Fruit fly (Drosophila melanogaster) whole organism, adult: Measurements from ENCODE around the gene CG33687.
A peak's percentile ranks its signal among the peaks of the same experiment; 100 is the strongest.

ENCODE experiments used
- CG11617 ChIP-seq: fragments of 200-800 bp; sonication (Bioruptor generic); optimal IDR thresholded peaks from 2 replicates; lab custom pipeline; 2017; ENCODE audit warnings: mild to moderate bottlenecking, missing biosample characterization, missing genetic modification reagents, missing genetic modification characterization
- CG12768 ChIP-seq: fragments of 200-800 bp; sonication (Bioruptor generic); optimal IDR thresholded peaks from 2 replicates; lab custom pipeline; 2017; ENCODE audit warnings: missing biosample characterization, missing genetic modification characterization, mild to moderate bottlenecking, moderate library complexity, missing genetic modification reagents
- CG14711 ChIP-seq: fragments of 200-800 bp; sonication (Bioruptor generic); optimal IDR thresholded peaks from 2 replicates; lab custom pipeline; 2018; ENCODE audit warnings: missing biosample characterization, mild to moderate bottlenecking, missing genetic modification characterization, moderate library complexity
- CG1620 ChIP-seq: fragments of 200-800 bp; sonication (Bioruptor generic); optimal IDR thresholded peaks from 2 replicates; lab custom pipeline; 2016; ENCODE audit warnings: missing biosample characterization, missing genetic modification characterization
- CG33017 ChIP-seq: fragments of 200-800 bp; sonication (Bioruptor generic); optimal IDR thresholded peaks from 2 replicates; lab custom pipeline; 2018; ENCODE audit warnings: missing biosample characterization, mild to moderate bottlenecking, missing genetic modification characterization, moderate library complexity
- CG5204 ChIP-seq: fragments of 200-800 bp; sonication (Bioruptor generic); optimal IDR thresholded peaks from 2 replicates; lab custom pipeline; 2016; ENCODE audit warnings: missing biosample characterization, missing genetic modification characterization
- CG7045 ChIP-seq: fragments of 200-800 bp; sonication (Bioruptor generic); optimal IDR thresholded peaks from 2 replicates; lab custom pipeline; 2017; ENCODE audit warnings: missing biosample characterization, mild to moderate bottlenecking, missing genetic modification characterization
- CG7101 ChIP-seq: fragments of 200-800 bp; sonication (Bioruptor generic); optimal IDR thresholded peaks from 2 replicates; lab custom pipeline; 2018; ENCODE audit warnings: missing biosample characterization, mild to moderate bottlenecking, missing genetic modification characterization, moderate library complexity
- Clk ChIP-seq: fragments of 200-800 bp; sonication (Bioruptor generic); optimal IDR thresholded peaks from 2 replicates; lab custom pipeline; 2017; ENCODE audit warnings: missing biosample characterization, missing genetic modification characterization
- Crg-1 ChIP-seq: fragments of 200-800 bp; sonication (Bioruptor generic); optimal IDR thresholded peaks from 2 replicates; lab custom pipeline; 2016; ENCODE audit warnings: missing biosample characterization, missing genetic modification characterization
- Hr96 ChIP-seq: fragments of 200-800 bp; sonication (Bioruptor generic); optimal IDR thresholded peaks from 2 replicates; lab custom pipeline; 2016; ENCODE audit warnings: missing biosample characterization, missing genetic modification characterization
- Mnt ChIP-seq: fragments of 200-800 bp; sonication (Bioruptor generic); optimal IDR thresholded peaks from 2 replicates; lab custom pipeline; 2016; ENCODE audit warnings: missing biosample characterization, mild to moderate bottlenecking, missing genetic modification characterization
- bab1 ChIP-seq: fragments of 200-800 bp; sonication (Bioruptor generic); optimal IDR thresholded peaks from 3 replicates; lab custom pipeline; 2019; ENCODE audit warnings: missing biosample characterization, mild to moderate bottlenecking, missing genetic modification characterization, moderate library complexity
- cic ChIP-seq: fragments of 200-800 bp; sonication (Bioruptor generic); optimal IDR thresholded peaks from 2 replicates; lab custom pipeline; 2017; ENCODE audit warnings: missing biosample characterization, mild to moderate bottlenecking, missing genetic modification characterization, moderate library complexity
- cnc ChIP-seq, 2 experiments: fragments of >200 bp; optimal IDR thresholded peaks; 2 replicates each; lab custom pipeline; 2017
- kay ChIP-seq: fragments of 200-800 bp; sonication (Bioruptor generic); peaks from one replicate; lab custom pipeline; 2016; ENCODE audit warnings: missing biosample characterization, missing genetic modification characterization, borderline replicate concordance
- ovo ChIP-seq: fragments of 200-800 bp; sonication (Bioruptor generic); optimal IDR thresholded peaks from 2 replicates; lab custom pipeline; 2016; ENCODE audit warnings: missing biosample characterization, missing genetic modification characterization
- pad ChIP-seq: fragments of 200-800 bp; sonication (Bioruptor generic); optimal IDR thresholded peaks from 3 replicates; lab custom pipeline; 2017; ENCODE audit warnings: missing biosample characterization, missing genetic modification characterization, mild to moderate bottlenecking, moderate library complexity, missing genetic modification reagents
- tj ChIP-seq: fragments of 200-800 bp; sonication (Bioruptor generic); optimal IDR thresholded peaks from 3 replicates; lab custom pipeline; 2017; ENCODE audit warnings: missing biosample characterization, mild to moderate bottlenecking, missing genetic modification characterization, moderate library complexity
- toe ChIP-seq: fragments of 200-800 bp; sonication (Bioruptor generic); optimal IDR thresholded peaks from 2 replicates; lab custom pipeline; 2016; ENCODE audit warnings: missing biosample characterization, missing genetic modification characterization

Gene CG33687

DNA sequence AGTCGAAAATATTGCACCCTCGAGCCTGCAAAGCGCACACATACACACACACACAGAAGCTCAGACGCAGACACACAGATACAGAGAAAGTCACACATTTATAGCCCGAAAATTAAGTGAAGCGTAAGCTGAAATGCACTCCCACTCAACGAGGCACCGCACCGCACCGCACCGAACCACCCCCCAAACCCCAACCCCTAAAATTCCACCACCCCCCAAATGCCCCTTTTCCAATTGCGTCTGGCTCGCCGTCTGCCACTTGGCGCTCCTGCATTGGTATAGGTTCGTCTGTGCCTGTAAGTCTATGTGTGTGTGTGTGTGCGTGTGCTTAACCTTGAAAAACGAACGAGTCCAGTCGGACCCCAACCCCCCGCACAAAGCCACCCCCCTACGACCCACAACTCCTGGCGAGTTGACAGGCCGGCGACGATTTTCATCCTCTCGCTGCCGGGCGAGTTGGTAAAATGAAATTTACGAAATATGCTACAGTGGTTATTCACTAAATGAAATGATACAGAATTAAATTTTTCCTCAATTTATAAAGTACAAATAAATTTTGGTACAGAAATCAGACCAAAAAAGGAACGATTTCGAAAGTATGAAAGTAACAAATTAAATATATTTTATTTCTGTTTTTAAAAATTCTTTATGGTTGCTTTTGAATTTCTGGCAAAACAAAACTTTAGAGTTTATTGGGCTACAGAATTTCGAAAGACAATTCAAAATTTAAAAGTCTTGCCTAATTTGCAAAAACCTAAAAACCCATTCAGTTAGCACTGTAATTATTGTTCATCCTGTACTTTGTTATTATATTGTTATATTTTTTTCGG is 14.8 kb upstream of the CG33687 start:
- TF ChIP-seq pad (no peak), CG11617 (no peak), cnc (optimal IDR thresholded peaks at IDR 0.05; lab: Kevin White, UChicago) (no peak), toe (GFP tag; lab: Kevin White, UChicago) (no peak), Mnt (GFP tag; lab: Kevin White, UChicago) (no peak), CG33017 (no peak), ovo (GFP tag; lab: Kevin White, UChicago) (no peak), CG14711 (no peak), CG1620 (no peak), kay (no peak), Hr96 (GFP tag; lab: Kevin White, UChicago) (no peak), bab1 (GFP tag; lab: Kevin White, UChicago) (no peak), CG12768 (GFP tag; lab: Kevin White, UChicago) (no peak), CG7045 (no peak), Crg-1 (no peak)

DNA sequence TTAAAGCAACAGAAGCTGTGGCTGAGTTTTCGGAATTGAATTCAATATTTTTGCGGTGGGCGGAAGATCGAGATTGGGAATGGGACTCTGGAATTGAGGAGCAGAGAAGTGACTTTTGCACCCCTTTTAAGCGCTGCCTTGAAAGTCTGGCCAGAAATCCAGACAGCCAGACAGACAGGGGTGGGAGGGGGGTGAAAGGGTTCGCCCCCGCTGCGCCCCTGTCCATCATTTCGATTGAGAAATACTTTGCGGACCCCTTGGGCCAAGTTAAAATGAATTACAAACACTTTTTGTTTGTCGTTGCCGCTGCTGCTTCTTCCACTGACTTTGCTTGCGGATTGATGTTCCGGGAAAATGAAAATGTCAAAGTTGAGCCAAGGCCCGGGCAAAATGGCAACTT is 14.2 kb upstream of the CG33687 start:
- no peak for TF ChIP-seq bab1 (GFP tag; lab: Kevin White, UChicago)
- TF ChIP-seq Mnt (GFP tag; lab: Kevin White, UChicago), result no peak
- TF ChIP-seq tj (GFP tag; lab: Kevin White, UChicago), result no peak
- no peak for TF ChIP-seq CG1620
- TF ChIP-seq pad, result no peak
- no peak for TF ChIP-seq ovo (GFP tag; lab: Kevin White, UChicago)
- TF ChIP-seq cic (GFP tag; lab: Kevin White, UChicago), result no peak
- no peak for TF ChIP-seq CG7045
- no peak for TF ChIP-seq CG33017

DNA sequence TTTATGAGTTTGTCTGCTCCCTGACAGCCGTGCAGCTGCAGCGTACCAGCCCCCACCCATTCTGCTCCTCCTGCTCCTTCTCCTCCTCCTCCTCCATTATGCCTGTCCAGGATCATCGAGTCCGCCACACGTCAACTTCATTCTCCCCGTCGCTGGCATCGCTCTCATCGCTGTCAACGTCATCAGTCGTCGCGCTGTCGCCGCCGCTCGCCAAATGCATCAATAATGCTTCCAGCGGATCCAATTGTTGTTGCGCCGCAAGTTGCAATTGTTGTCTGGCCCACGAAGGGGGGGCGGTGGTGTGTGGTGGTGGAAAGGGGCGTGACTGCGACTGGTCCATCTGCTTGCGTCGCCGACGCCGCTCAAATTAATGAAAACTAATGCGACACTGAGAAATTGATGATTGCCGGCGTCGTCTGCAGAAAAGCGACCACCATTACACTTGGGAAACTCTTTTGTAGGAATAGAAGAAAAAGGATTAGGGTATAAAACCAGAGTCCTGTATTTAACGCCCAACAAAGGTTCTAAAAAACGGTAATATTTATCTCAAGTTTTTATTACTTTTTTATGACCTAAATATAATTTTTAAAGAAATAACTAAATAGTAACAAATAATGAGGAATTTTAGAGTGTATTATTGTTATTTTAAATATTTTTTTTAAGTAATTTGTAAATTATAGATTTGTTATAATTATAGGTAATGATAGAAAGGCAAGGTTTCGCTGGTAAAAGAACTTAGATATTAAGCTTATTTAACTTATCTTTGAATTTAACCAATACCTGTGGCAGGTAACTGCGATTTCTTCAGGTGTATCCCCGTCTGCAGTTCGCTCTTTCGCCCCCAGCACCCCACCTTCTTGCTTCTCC is 8.4 kb upstream of the CG33687 start:
- TF ChIP-seq CG33017 (no peak), CG5204 (GFP tag; lab: Kevin White, UChicago) (no peak), tj (GFP tag; lab: Kevin White, UChicago) (no peak), kay (no peak), cic (GFP tag; lab: Kevin White, UChicago) (no peak), CG14711 (no peak), CG1620 (no peak), ovo (GFP tag; lab: Kevin White, UChicago) (no peak), CG11617 (no peak), CG7045 (no peak), Clk (GFP tag; lab: Kevin White, UChicago) (no peak), cnc (optimal IDR thresholded peaks at IDR 0.05; lab: Kevin White, UChicago) (no peak), toe (GFP tag; lab: Kevin White, UChicago) (no peak), pad (no peak), CG7101 (tag; lab: Kevin White, UChicago) (no peak)

DNA sequence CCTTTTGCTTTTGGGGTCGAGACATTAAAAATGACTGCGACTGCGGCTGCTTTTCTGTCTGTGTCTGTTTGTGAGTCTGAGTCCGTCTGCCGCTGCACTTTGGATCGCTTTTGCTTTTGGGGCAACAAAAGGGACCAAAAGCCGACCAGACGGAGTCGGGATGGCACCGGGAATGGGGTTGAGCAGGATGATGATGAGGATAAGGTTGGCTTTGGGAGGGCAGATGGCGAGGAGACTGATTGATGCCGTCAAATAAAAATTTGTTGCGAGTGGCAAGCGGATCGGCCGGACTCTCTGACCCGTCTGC is 7.8 kb upstream of the CG33687 start:
- TF ChIP-seq CG5204 (GFP tag; lab: Kevin White, UChicago) (no peak), toe (GFP tag; lab: Kevin White, UChicago) (no peak), ovo (GFP tag; lab: Kevin White, UChicago) (no peak), tj (GFP tag; lab: Kevin White, UChicago) (no peak), CG11617 (no peak), Clk (GFP tag; lab: Kevin White, UChicago) (no peak), Hr96 (GFP tag; lab: Kevin White, UChicago) (no peak), Crg-1 (no peak), CG33017 (no peak)

DNA sequence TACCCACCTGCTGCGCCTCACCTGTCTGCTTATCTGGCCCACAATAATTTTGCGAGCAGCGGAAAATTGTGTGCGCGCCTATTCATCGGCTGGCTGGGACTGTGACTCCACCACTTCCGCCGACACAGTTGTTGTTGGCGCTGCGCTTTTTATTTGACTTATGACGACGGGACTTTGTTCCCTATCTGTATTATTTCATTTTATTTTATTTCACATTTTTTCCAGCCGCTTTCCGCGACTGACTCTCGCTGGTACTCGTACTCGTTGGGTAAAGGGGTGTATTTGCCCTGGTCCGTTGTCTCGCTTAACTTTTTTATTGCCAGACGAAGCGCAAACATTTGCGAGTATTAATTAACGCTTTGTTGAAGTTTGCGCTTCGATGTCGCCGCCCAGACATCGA is 6.8 kb upstream of the CG33687 start:
- TF ChIP-seq bab1 (GFP tag; lab: Kevin White, UChicago) (no peak), toe (GFP tag; lab: Kevin White, UChicago) (peak; percentile 11), CG7045 (peak; percentile 14), CG1620 (no peak), Hr96 (GFP tag; lab: Kevin White, UChicago) (peak; percentile 5), cic (GFP tag; lab: Kevin White, UChicago) (peak; percentile 26), CG11617 (peak; percentile 34), Crg-1 (no peak), pad (peak; percentile 10), cnc (optimal IDR thresholded peaks at IDR 0.05; lab: Kevin White, UChicago) (no peak), CG7101 (tag; lab: Kevin White, UChicago) (peak; percentile 34), CG12768 (GFP tag; lab: Kevin White, UChicago) (peak; percentile 67), CG14711 (no peak), Clk (GFP tag; lab: Kevin White, UChicago) (no peak), kay (peak; percentile 86), tj (GFP tag; lab: Kevin White, UChicago) (no peak), CG5204 (GFP tag; lab: Kevin White, UChicago) (no peak), Mnt (GFP tag; lab: Kevin White, UChicago) (peak; percentile 41), ovo (GFP tag; lab: Kevin White, UChicago) (peak; percentile 36), CG33017 (peak; percentile 14)
